Worm (Caenorhabditis elegans) whole organism, L4/young adult: ENCODE data around the gene nhx-9.

ENCODE experiments used
- W03F9.2 ChIP-seq: fragments of 150-350 bp; optimal IDR thresholded peaks from 2 replicates; lab custom pipeline; 2014; ENCODE audit warnings: missing biosample characterization, missing genetic modification characterization
- dao-5 ChIP-seq: sonication (generic microtip); optimal IDR thresholded peaks from 2 replicates; lab custom pipeline; 2016; ENCODE audit warnings: missing genotype, missing genetic modification characterization, moderate library complexity, missing compliant biosample characterization
- him-1 ChIP-seq: sonication (generic microtip); optimal IDR thresholded peaks from 2 replicates; lab custom pipeline; 2016; ENCODE audit warnings: missing genotype, missing genetic modification reagents, missing genetic modification characterization, missing compliant biosample characterization

ce11 chrIV:11942313-11942712 lies 11.6 kb downstream of the nhx-9 start, which contains the start of gene ZK829.1:
- TF ChIP-seq dao-5 (tag; lab: Kevin White, UChicago) (no peak), W03F9.2 (no peak), him-1 (tag; lab: Kevin White, UChicago) (no peak)
